Worm (Caenorhabditis elegans) whole organism, midembryonic: ENCODE measurements around the gene fip-2.

Experiments used
- T22C8.4 ChIP-seq: fragments of 200-800 bp; sonication (Bioruptor generic); IDR thresholded peaks from 2 replicates; pipeline ENCODE4 v1.3.6; 2022; ENCODE audit warnings: missing genetic modification characterization, missing compliant biosample characterization
- cog-1 ChIP-seq: sonication (generic microtip); optimal IDR thresholded peaks from 2 replicates; lab custom pipeline; 2016; ENCODE audit warnings: missing genetic modification characterization, missing compliant biosample characterization
- flt-1 ChIP-seq: fragments of 200-800 bp; sonication (Bioruptor generic); IDR thresholded peaks from 2 replicates; pipeline ENCODE4 v1.3.6; 2022; ENCODE audit warnings: missing genetic modification characterization, missing compliant biosample characterization
- klf-2 ChIP-seq: fragments of 200-800 bp; sonication (Bioruptor generic); conservative IDR thresholded peaks from 2 replicates; pipeline ENCODE4 v1.3.6; 2022; ENCODE audit warnings: missing genetic modification reagents, missing genetic modification characterization, missing compliant biosample characterization
- med-1 ChIP-seq: sonication (generic microtip); optimal IDR thresholded peaks from 2 replicates; lab custom pipeline; 2017; ENCODE audit warnings: missing genetic modification characterization, mild to moderate bottlenecking, missing compliant biosample characterization, antibody characterized with exemption, missing genetic modification reagents; ENCODE audit not compliant: insufficient read depth
- ref-1 ChIP-seq: fragments of 200-800 bp; sonication (Bioruptor generic); conservative IDR thresholded peaks from 2 replicates; pipeline ENCODE4 v1.3.6; 2022; ENCODE audit warnings: missing genetic modification reagents, missing genetic modification characterization, missing compliant biosample characterization
- tab-1 ChIP-seq: fragments of 200-800 bp; sonication (Bioruptor generic); IDR thresholded peaks from 2 replicates; pipeline ENCODE4 v1.3.6; 2022; ENCODE audit warnings: missing genetic modification characterization, missing compliant biosample characterization
- ztf-23 ChIP-seq: fragments of 200-800 bp; sonication (Bioruptor generic); IDR thresholded peaks from 2 replicates; pipeline ENCODE4 v1.3.6; 2022; ENCODE audit warnings: missing genetic modification reagents, missing genetic modification characterization, missing compliant biosample characterization
- ztf-29 ChIP-seq: fragments of 200-800 bp; sonication (Bioruptor generic); IDR thresholded peaks from 2 replicates; pipeline ENCODE4 v1.3.6; 2022; ENCODE audit warnings: missing genetic modification reagents, missing genetic modification characterization, missing compliant biosample characterization

The fip-2 gene

ce11 chrV:9047555-9048049 is 20.2 kb upstream of the fip-2 start, which contains the start of gene C25E10.17:
Gene C25E10.17, minus strand, starts transcription at chrV:9047605.
- TF ChIP-seq flt-1 (no peak), cog-1 (tag; lab: Kevin White, UChicago) (no peak), ztf-29 (GFP tag; lab: Robert Waterston, UW) (no peak), klf-2 (GFP tag; lab: Robert Waterston, UW) (no peak), tab-1 (no peak), T22C8.4 (GFP tag; lab: Robert Waterston, UW) (no peak), ztf-23 (GFP tag; lab: Robert Waterston, UW) (no peak), med-1 (GFP tag; lab: Kevin White, UChicago) (no peak), ref-1 (GFP tag; lab: Robert Waterston, UW) (no peak)

- TF ChIP-seq flt-1 (no peak), T22C8.4 (GFP tag; lab: Robert Waterston, UW) (no peak), med-1 (GFP tag; lab: Kevin White, UChicago) (no peak), ref-1 (GFP tag; lab: Robert Waterston, UW) (no peak), cog-1 (tag; lab: Kevin White, UChicago) (no peak), tab-1 (no peak), klf-2 (GFP tag; lab: Robert Waterston, UW) (no peak), ztf-29 (GFP tag; lab: Robert Waterston, UW) (no peak), ztf-23 (GFP tag; lab: Robert Waterston, UW) (no peak)
Measured at ce11 chrV:9049271-9049670, 18.5 kb upstream of the fip-2 start.

- TF ChIP-seq klf-2 (GFP tag; lab: Robert Waterston, UW) (no peak), ztf-23 (GFP tag; lab: Robert Waterston, UW) (no peak), ztf-29 (GFP tag; lab: Robert Waterston, UW) (no peak)
Measured at ce11 chrV:9051100-9051499, 16.7 kb upstream of the fip-2 start, which contains the start of gene C25E10.7. Gene C25E10.7, minus strand, starts transcription at chrV:9051200.

ce11 chrV:9053235-9053634 is 14.5 kb upstream of the fip-2 start:
- no peak for TF ChIP-seq ref-1 (GFP tag; lab: Robert Waterston, UW)

ce11 chrV:9053969-9054368 is 13.8 kb upstream of the fip-2 start, which contains the start of gene C25E10.8:
Gene C25E10.8, minus strand, starts transcription at chrV:9054069.
- TF ChIP-seq ref-1 (GFP tag; lab: Robert Waterston, UW) (no peak), ztf-23 (GFP tag; lab: Robert Waterston, UW) (no peak), klf-2 (GFP tag; lab: Robert Waterston, UW) (no peak), ztf-29 (GFP tag; lab: Robert Waterston, UW) (no peak), med-1 (GFP tag; lab: Kevin White, UChicago) (no peak), T22C8.4 (GFP tag; lab: Robert Waterston, UW) (no peak), cog-1 (tag; lab: Kevin White, UChicago) (no peak)

ce11 chrV:9054771-9055170 is 13.0 kb upstream of the fip-2 start, which contains the start of gene swm-1:
Gene swm-1, minus strand, starts transcription at chrV:9054871.
- TF ChIP-seq ref-1 (GFP tag; lab: Robert Waterston, UW), result no peak
- TF ChIP-seq ztf-29 (GFP tag; lab: Robert Waterston, UW), result no peak
- no peak for TF ChIP-seq tab-1
- no peak for TF ChIP-seq flt-1
- no peak for TF ChIP-seq ztf-23 (GFP tag; lab: Robert Waterston, UW)
- no peak for TF ChIP-seq cog-1 (tag; lab: Kevin White, UChicago)
- no peak for TF ChIP-seq klf-2 (GFP tag; lab: Robert Waterston, UW)
- TF ChIP-seq T22C8.4 (GFP tag; lab: Robert Waterston, UW), result no peak
- TF ChIP-seq med-1 (GFP tag; lab: Kevin White, UChicago), result no peak

- no peak for TF ChIP-seq ztf-23 (GFP tag; lab: Robert Waterston, UW)
- no peak for TF ChIP-seq T22C8.4 (GFP tag; lab: Robert Waterston, UW)
- no peak for TF ChIP-seq flt-1
- no peak for TF ChIP-seq med-1 (GFP tag; lab: Kevin White, UChicago)
- TF ChIP-seq klf-2 (GFP tag; lab: Robert Waterston, UW), result no peak
- TF ChIP-seq ztf-29 (GFP tag; lab: Robert Waterston, UW), result no peak
- no peak for TF ChIP-seq ref-1 (GFP tag; lab: Robert Waterston, UW)
- no peak for TF ChIP-seq cog-1 (tag; lab: Kevin White, UChicago)
- TF ChIP-seq tab-1, result no peak
Measured at ce11 chrV:9055644-9056043, 12.1 kb upstream of the fip-2 start.

- TF ChIP-seq ref-1 (GFP tag; lab: Robert Waterston, UW) (no peak), cog-1 (tag; lab: Kevin White, UChicago) (no peak), tab-1 (no peak), flt-1 (no peak), T22C8.4 (GFP tag; lab: Robert Waterston, UW) (no peak), ztf-23 (GFP tag; lab: Robert Waterston, UW) (no peak), med-1 (GFP tag; lab: Kevin White, UChicago) (no peak), ztf-29 (GFP tag; lab: Robert Waterston, UW) (no peak), klf-2 (GFP tag; lab: Robert Waterston, UW) (no peak)
Measured at ce11 chrV:9056253-9056652, 11.5 kb upstream of the fip-2 start, which contains the start of gene C25E10.10. Gene C25E10.10, minus strand, starts transcription at chrV:9056353.

- TF ChIP-seq tab-1 (no peak), flt-1 (no peak), ztf-23 (GFP tag; lab: Robert Waterston, UW) (no peak), T22C8.4 (GFP tag; lab: Robert Waterston, UW) (no peak), med-1 (GFP tag; lab: Kevin White, UChicago) (no peak)
Measured at ce11 chrV:9058627-9059026, 9.2 kb upstream of the fip-2 start, which contains the start of gene C25E10.11. Gene C25E10.11, minus strand, starts transcription at chrV:9058727.

ce11 chrV:9059468-9059867 is 8.3 kb upstream of the fip-2 start, which contains the start of the genes C25E10.16 and C25E10.13:
Gene C25E10.16, minus strand, starts transcription at chrV:9059568.
Gene C25E10.13, plus strand, starts transcription at chrV:9059723.
- TF ChIP-seq T22C8.4 (GFP tag; lab: Robert Waterston, UW) (no peak), flt-1 (no peak), tab-1 (no peak), cog-1 (tag; lab: Kevin White, UChicago) (no peak), klf-2 (GFP tag; lab: Robert Waterston, UW) (no peak), med-1 (GFP tag; lab: Kevin White, UChicago) (no peak), ztf-29 (GFP tag; lab: Robert Waterston, UW) (no peak), ztf-23 (GFP tag; lab: Robert Waterston, UW) (no peak)
